Fruit fly (Drosophila melanogaster) whole organism, pupa: ENCODE results near the gene CG14624.

Source experiments
- CG12605 ChIP-seq: fragments of 200-800 bp; sonication (Bioruptor generic); IDR thresholded peaks from 2 replicates; pipeline ENCODE4 v1.3.6; 2022; ENCODE audit warnings: missing biosample characterization, missing genetic modification characterization
- CG14655 ChIP-seq: fragments of 200-800 bp; sonication (Bioruptor generic); optimal IDR thresholded peaks from 3 replicates; lab custom pipeline; 2017; ENCODE audit warnings: mild to moderate bottlenecking, missing biosample characterization, missing genetic modification reagents, missing genetic modification characterization
- CG17806 ChIP-seq: fragments of 200-800 bp; sonication (Bioruptor generic); optimal IDR thresholded peaks from 2 replicates; lab custom pipeline; 2018; ENCODE audit warnings: missing biosample characterization, mild to moderate bottlenecking, missing genetic modification characterization, moderate library complexity
- CG32121 ChIP-seq: fragments of 200-800 bp; sonication (Bioruptor generic); IDR thresholded peaks from 2 replicates; pipeline ENCODE4 v1.3.6; 2022; ENCODE audit warnings: missing biosample characterization, missing genetic modification characterization
- CG4496 ChIP-seq: fragments of 200-800 bp; sonication (Bioruptor generic); IDR thresholded peaks from 3 replicates; pipeline ENCODE4 v1.3.6; 2022; ENCODE audit warnings: missing biosample characterization, missing genetic modification characterization
- CG8159 ChIP-seq: fragments of 200-800 bp; sonication (Bioruptor generic); optimal IDR thresholded peaks from 3 replicates; lab custom pipeline; 2018; ENCODE audit warnings: missing biosample characterization, mild to moderate bottlenecking, missing genetic modification characterization, moderate library complexity
- CG9948 ChIP-seq: fragments of 200-800 bp; sonication (Bioruptor generic); optimal IDR thresholded peaks from 2 replicates; lab custom pipeline; 2018; ENCODE audit warnings: missing biosample characterization, mild to moderate bottlenecking, missing genetic modification characterization, moderate library complexity
- D1 ChIP-seq: fragments of 200-800 bp; sonication (Bioruptor generic); optimal IDR thresholded peaks from 2 replicates; lab custom pipeline; 2018; ENCODE audit warnings: missing biosample characterization, mild to moderate bottlenecking, missing genetic modification characterization, moderate library complexity
- EcR ChIP-seq: fragments of 200-800 bp; sonication (Bioruptor generic); optimal IDR thresholded peaks from 3 replicates; lab custom pipeline; 2019; ENCODE audit warnings: missing biosample characterization, missing genetic modification characterization, mild to moderate bottlenecking, moderate library complexity, missing genetic modification reagents
- Pif1A ChIP-seq: fragments of 200-800 bp; sonication (Bioruptor generic); optimal IDR thresholded peaks from 3 replicates; lab custom pipeline; 2016; ENCODE audit warnings: missing biosample characterization, missing genetic modification characterization
- Pif1B ChIP-seq: fragments of 200-800 bp; sonication (Bioruptor generic); optimal IDR thresholded peaks from 3 replicates; lab custom pipeline; 2016; ENCODE audit warnings: missing biosample characterization, missing genetic modification characterization
- Snoo ChIP-seq: fragments of 200-800 bp; sonication (Bioruptor generic); optimal IDR thresholded peaks from 3 replicates; lab custom pipeline; 2017; ENCODE audit warnings: missing biosample characterization, mild to moderate bottlenecking, missing genetic modification characterization, inconsistent platforms
- fd96Ca ChIP-seq: fragments of 200-800 bp; sonication (Bioruptor generic); IDR thresholded peaks from 3 replicates; pipeline ENCODE4 v1.3.6; 2022; ENCODE audit warnings: missing biosample characterization, missing genetic modification characterization

DNA sequence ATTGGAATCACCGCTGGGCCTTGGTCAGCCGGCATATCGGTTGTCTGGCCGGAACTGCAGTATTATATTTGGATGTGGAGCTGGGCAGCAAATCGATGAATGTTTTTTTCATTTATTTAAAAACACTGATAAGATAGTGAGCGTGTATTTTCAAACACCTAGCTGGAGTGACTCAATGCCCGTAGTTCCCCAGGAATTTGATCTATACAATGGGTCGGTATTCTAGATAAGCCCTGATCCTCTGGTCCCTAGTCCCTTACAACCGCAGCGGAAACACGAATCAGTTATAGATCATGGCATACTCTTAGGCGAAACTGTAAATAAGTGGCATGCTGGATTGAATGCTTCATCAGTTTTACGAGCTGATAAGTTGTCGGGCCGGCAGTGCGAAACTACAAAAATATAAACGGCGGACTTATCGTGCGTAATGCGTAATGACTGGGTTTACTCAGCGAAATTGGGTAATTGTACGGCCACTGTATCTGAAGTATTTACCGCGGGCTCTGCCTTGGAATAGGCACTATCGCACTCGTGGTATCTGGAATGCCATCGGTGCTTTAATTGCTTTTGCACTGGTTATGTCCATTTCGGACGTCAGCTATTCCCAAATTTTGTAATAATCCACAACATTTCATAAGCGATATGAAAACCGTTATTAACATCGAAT is 33.6 kb upstream of the CG14624 start:
- TF ChIP-seq CG4496 (GFP tag; lab: Robert Waterston, UW) (no peak), CG14655 (no peak), D1 (no peak), fd96Ca (GFP tag; lab: Robert Waterston, UW) (no peak), CG9948 (tag; lab: Kevin White, UChicago) (no peak), Snoo (tag; lab: Kevin White, UChicago) (no peak), Pif1B (GFP tag; lab: Kevin White, UChicago) (no peak), Pif1A (GFP tag; lab: Kevin White, UChicago) (no peak), CG8159 (tag; lab: Kevin White, UChicago) (no peak), CG32121 (GFP tag; lab: Robert Waterston, UW) (no peak), EcR (GFP tag; lab: Kevin White, UChicago) (no peak), CG17806 (tag; lab: Kevin White, UChicago) (no peak), CG12605 (GFP tag; lab: Robert Waterston, UW) (no peak)
